Worm (Caenorhabditis elegans) whole organism, L2 larva: ENCODE measurements around the gene nhr-208.

Source experiments
- alr-1 ChIP-seq: fragments of 150-350 bp; optimal IDR thresholded peaks from 2 replicates; lab custom pipeline; 2014; ENCODE audit warnings: missing biosample characterization, missing genetic modification characterization
- lsy-2 ChIP-seq, 2 experiments: fragments of 150-350 bp in 1 of 2; sonication (generic microtip) in 1 of 2; optimal IDR thresholded peaks; 2 replicates each; lab custom pipeline; 2014 to 2017; ENCODE audit warnings: missing biosample characterization in 2 of 2, missing genetic modification characterization in 2 of 2
- mdl-1 ChIP-seq, 2 experiments: fragments of 150-350 bp in 1 of 2; sonication (generic microtip) in 1 of 2; optimal IDR thresholded peaks; 2 replicates each; lab custom pipeline; 2017; ENCODE audit warnings: missing biosample characterization in 2 of 2, missing genetic modification characterization in 2 of 2
- nhr-11 ChIP-seq: fragments of 150-350 bp; optimal IDR thresholded peaks from 2 replicates; lab custom pipeline; 2014; ENCODE audit warnings: missing biosample characterization, missing genetic modification characterization
- nhr-25 ChIP-seq: fragments of 150-350 bp; sonication (generic microtip); optimal IDR thresholded peaks from 3 replicates; lab custom pipeline; 2014; ENCODE audit warnings: missing biosample characterization, missing genetic modification characterization
- nhr-77 ChIP-seq: fragments of 150-350 bp; optimal IDR thresholded peaks from 2 replicates; lab custom pipeline; 2014; ENCODE audit warnings: missing biosample characterization, missing genetic modification characterization
- unc-39 ChIP-seq: fragments of 150-350 bp; optimal IDR thresholded peaks from 2 replicates; lab custom pipeline; 2014; ENCODE audit warnings: missing biosample characterization, missing genetic modification characterization

DNA sequence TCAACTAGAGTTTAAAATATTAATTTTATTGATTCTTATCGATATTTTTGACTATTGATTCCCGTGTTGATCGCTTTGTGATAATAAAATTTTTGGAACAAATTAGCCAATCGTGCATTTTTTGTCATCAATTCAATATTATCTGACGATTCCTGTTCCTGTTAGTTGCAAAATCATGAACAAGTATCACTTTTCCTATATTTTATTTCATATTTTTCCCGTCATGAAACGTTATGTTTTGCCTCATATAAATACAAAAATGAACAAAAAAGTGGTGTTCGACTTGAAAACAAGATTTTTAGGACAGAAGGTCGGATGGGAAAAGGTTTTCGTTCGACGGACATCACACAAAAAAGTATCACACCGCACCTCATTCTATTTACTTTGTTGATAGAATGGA lies 27.2 kb downstream of the nhr-208 start, which contains the start of gene C13C4.6:
- TF ChIP-seq nhr-77 (tag; lab: Kevin White, UChicago) (no peak), unc-39 (no peak), nhr-11 (tag; lab: Kevin White, UChicago) (no peak), alr-1 (tag; lab: Kevin White, UChicago) (no peak), nhr-25 (no peak), lsy-2 (tag; optimal IDR thresholded peaks at IDR 0.05; lab: Kevin White, UChicago) (no peak), mdl-1 (tag; optimal IDR thresholded peaks at IDR 0.05; lab: Kevin White, UChicago) (no peak)
